Worm (Caenorhabditis elegans) whole organism, early embryonic: ENCODE results near the gene M199.8.

Experiments used
- F13C5.2 ChIP-seq: sonication (generic microtip); optimal IDR thresholded peaks from 2 replicates; lab custom pipeline; 2017; ENCODE audit warnings: mild to moderate bottlenecking, missing genetic modification characterization, inconsistent platforms, missing compliant biosample characterization
- ama-1 ChIP-seq: fragments of 150-350 bp; optimal IDR thresholded peaks from 2 replicates; lab custom pipeline; 2014
- hnd-1 ChIP-seq: sonication (generic microtip); optimal IDR thresholded peaks from 2 replicates; lab custom pipeline; 2016; ENCODE audit warnings: missing genetic modification characterization, missing compliant biosample characterization
- pes-1 ChIP-seq: fragments of 200-800 bp; sonication (Bioruptor generic); IDR thresholded peaks from 2 replicates; pipeline ENCODE4 v1.3.6; 2022; ENCODE audit warnings: missing genetic modification reagents, missing genetic modification characterization, missing compliant biosample characterization

DNA sequence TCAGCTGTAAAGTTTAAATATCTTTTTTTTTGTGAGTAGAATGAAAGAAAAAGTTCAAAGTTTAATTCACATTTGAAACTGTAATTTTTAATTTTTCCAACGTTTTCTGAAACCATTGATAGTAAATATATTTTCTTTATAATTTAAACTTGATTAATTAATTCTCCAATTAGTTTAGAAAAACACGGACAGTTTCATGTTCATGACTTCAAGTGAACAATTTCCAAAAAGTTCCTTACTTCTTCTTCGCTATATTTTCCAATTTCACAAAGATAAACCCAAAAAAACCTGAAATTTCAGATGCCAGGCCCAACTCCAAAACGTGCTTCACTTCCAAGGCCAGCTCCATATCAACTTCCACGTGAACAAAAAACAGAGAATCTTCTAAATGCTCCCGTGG is 25.3 kb downstream of the M199.8 start, which contains the start of gene M199.2:
- TF ChIP-seq pes-1 (GFP tag; lab: Robert Waterston, UW): no peak
- no peak for TF ChIP-seq F13C5.2 (tag; lab: Kevin White, UChicago)
- TF ChIP-seq ama-1 (lab: Kevin White, UChicago): no peak
- TF ChIP-seq hnd-1: no peak
